Worm (Caenorhabditis elegans) whole organism, midembryonic: ENCODE data around the gene F55A11.1.

ENCODE experiments used
- T22C8.4 ChIP-seq: fragments of 200-800 bp; sonication (Bioruptor generic); IDR thresholded peaks from 2 replicates; pipeline ENCODE4 v1.3.6; 2022; ENCODE audit warnings: missing genetic modification characterization, missing compliant biosample characterization
- cog-1 ChIP-seq: sonication (generic microtip); optimal IDR thresholded peaks from 2 replicates; lab custom pipeline; 2016; ENCODE audit warnings: missing genetic modification characterization, missing compliant biosample characterization
- flt-1 ChIP-seq: fragments of 200-800 bp; sonication (Bioruptor generic); IDR thresholded peaks from 2 replicates; pipeline ENCODE4 v1.3.6; 2022; ENCODE audit warnings: missing genetic modification characterization, missing compliant biosample characterization
- klf-2 ChIP-seq: fragments of 200-800 bp; sonication (Bioruptor generic); conservative IDR thresholded peaks from 2 replicates; pipeline ENCODE4 v1.3.6; 2022; ENCODE audit warnings: missing genetic modification reagents, missing genetic modification characterization, missing compliant biosample characterization
- med-1 ChIP-seq: sonication (generic microtip); optimal IDR thresholded peaks from 2 replicates; lab custom pipeline; 2017; ENCODE audit warnings: missing genetic modification characterization, mild to moderate bottlenecking, missing compliant biosample characterization, antibody characterized with exemption, missing genetic modification reagents; ENCODE audit not compliant: insufficient read depth
- ref-1 ChIP-seq: fragments of 200-800 bp; sonication (Bioruptor generic); conservative IDR thresholded peaks from 2 replicates; pipeline ENCODE4 v1.3.6; 2022; ENCODE audit warnings: missing genetic modification reagents, missing genetic modification characterization, missing compliant biosample characterization
- tab-1 ChIP-seq: fragments of 200-800 bp; sonication (Bioruptor generic); IDR thresholded peaks from 2 replicates; pipeline ENCODE4 v1.3.6; 2022; ENCODE audit warnings: missing genetic modification characterization, missing compliant biosample characterization
- ztf-23 ChIP-seq: fragments of 200-800 bp; sonication (Bioruptor generic); IDR thresholded peaks from 2 replicates; pipeline ENCODE4 v1.3.6; 2022; ENCODE audit warnings: missing genetic modification reagents, missing genetic modification characterization, missing compliant biosample characterization
- ztf-29 ChIP-seq: fragments of 200-800 bp; sonication (Bioruptor generic); IDR thresholded peaks from 2 replicates; pipeline ENCODE4 v1.3.6; 2022; ENCODE audit warnings: missing genetic modification reagents, missing genetic modification characterization, missing compliant biosample characterization

F55A11.1 gene

ce11 chrV:11767028-11767427 lies 2.8 kb upstream of the F55A11.1 start, which contains the start of gene sel-11:
TSS of gene sel-11 (plus strand) at chrV:11767328.
- TF ChIP-seq ztf-23 (GFP tag; lab: Robert Waterston, UW), result no peak
- TF ChIP-seq flt-1 (GFP tag; lab: Robert Waterston, UW), result no peak
- TF ChIP-seq cog-1 (tag; lab: Kevin White, UChicago), result no peak
- TF ChIP-seq klf-2 (GFP tag; lab: Robert Waterston, UW), result no peak
- no peak for TF ChIP-seq tab-1 (GFP tag; lab: Robert Waterston, UW)
- no peak for TF ChIP-seq ref-1

- no peak for TF ChIP-seq T22C8.4 (GFP tag; lab: Robert Waterston, UW)
Observed at ce11 chrV:11762863-11763262, 1.3 kb downstream of the F55A11.1 start, which contains the start of gene T04F3.4. TSS of gene T04F3.4 (minus strand) at chrV:11763049.

- TF ChIP-seq ref-1, result no peak
- no peak for TF ChIP-seq med-1
- no peak for TF ChIP-seq T22C8.4 (GFP tag; lab: Robert Waterston, UW)
- no peak for TF ChIP-seq ztf-29
- no peak for TF ChIP-seq tab-1 (GFP tag; lab: Robert Waterston, UW)
- no peak for TF ChIP-seq ztf-23 (GFP tag; lab: Robert Waterston, UW)
- no peak for TF ChIP-seq flt-1 (GFP tag; lab: Robert Waterston, UW)
Observed at ce11 chrV:11760371-11760770, 3.8 kb downstream of the F55A11.1 start, which contains the start of gene T04F3.5. TSS of gene T04F3.5 (plus strand) at chrV:11760671.

ce11 chrV:11758635-11759034 lies 5.5 kb downstream of the F55A11.1 start, which contains the start of gene T04F3.3:
TSS of gene T04F3.3 (plus strand) at chrV:11758935.
- TF ChIP-seq T22C8.4 (GFP tag; lab: Robert Waterston, UW), result no peak
- no peak for TF ChIP-seq med-1
- TF ChIP-seq flt-1 (GFP tag; lab: Robert Waterston, UW), result no peak
- no peak for TF ChIP-seq ztf-29
- TF ChIP-seq ref-1, result no peak
- TF ChIP-seq cog-1 (tag; lab: Kevin White, UChicago), result no peak
- TF ChIP-seq klf-2 (GFP tag; lab: Robert Waterston, UW), result no peak
- no peak for TF ChIP-seq ztf-23 (GFP tag; lab: Robert Waterston, UW)
- TF ChIP-seq tab-1 (GFP tag; lab: Robert Waterston, UW), result no peak

ce11 chrV:11757358-11757757 lies 6.8 kb downstream of the F55A11.1 start, which contains the start of gene smoc-1:
TSS of gene smoc-1 (plus strand) at chrV:11757658.
- TF ChIP-seq T22C8.4 (GFP tag; lab: Robert Waterston, UW) (no peak), ztf-29 (no peak), flt-1 (GFP tag; lab: Robert Waterston, UW) (no peak), ref-1 (no peak), cog-1 (tag; lab: Kevin White, UChicago) (no peak), klf-2 (GFP tag; lab: Robert Waterston, UW) (no peak), med-1 (no peak), ztf-23 (GFP tag; lab: Robert Waterston, UW) (no peak), tab-1 (GFP tag; lab: Robert Waterston, UW) (no peak)

- TF ChIP-seq tab-1 (GFP tag; lab: Robert Waterston, UW) (no peak), flt-1 (GFP tag; lab: Robert Waterston, UW) (no peak), T22C8.4 (GFP tag; lab: Robert Waterston, UW) (no peak), ztf-23 (GFP tag; lab: Robert Waterston, UW) (no peak), ztf-29 (no peak), cog-1 (tag; lab: Kevin White, UChicago) (no peak), ref-1 (no peak), med-1 (no peak), klf-2 (GFP tag; lab: Robert Waterston, UW) (no peak)
Observed at ce11 chrV:11755848-11756247, 8.3 kb downstream of the F55A11.1 start.

- TF ChIP-seq flt-1 (GFP tag; lab: Robert Waterston, UW), result no peak
- TF ChIP-seq tab-1 (GFP tag; lab: Robert Waterston, UW), result no peak
- TF ChIP-seq ztf-29, result no peak
- TF ChIP-seq med-1, result no peak
- no peak for TF ChIP-seq T22C8.4 (GFP tag; lab: Robert Waterston, UW)
- TF ChIP-seq ztf-23 (GFP tag; lab: Robert Waterston, UW), result no peak
- no peak for TF ChIP-seq cog-1 (tag; lab: Kevin White, UChicago)
- no peak for TF ChIP-seq ref-1
- no peak for TF ChIP-seq klf-2 (GFP tag; lab: Robert Waterston, UW)
Observed at ce11 chrV:11751480-11751879, 12.7 kb downstream of the F55A11.1 start.

- TF ChIP-seq flt-1 (GFP tag; lab: Robert Waterston, UW) (no peak), ref-1 (no peak), tab-1 (GFP tag; lab: Robert Waterston, UW) (no peak), med-1 (no peak), ztf-23 (GFP tag; lab: Robert Waterston, UW) (no peak), cog-1 (tag; lab: Kevin White, UChicago) (no peak), klf-2 (GFP tag; lab: Robert Waterston, UW) (no peak), T22C8.4 (GFP tag; lab: Robert Waterston, UW) (no peak), ztf-29 (no peak)
Observed at ce11 chrV:11741078-11741477, 23.1 kb downstream of the F55A11.1 start.

ce11 chrV:11739820-11740219 lies 24.4 kb downstream of the F55A11.1 start, which contains the start of gene T04F3.1:
TSS of gene T04F3.1 (plus strand) at chrV:11740065.
- TF ChIP-seq flt-1 (GFP tag; lab: Robert Waterston, UW) (no peak), tab-1 (GFP tag; lab: Robert Waterston, UW) (no peak), ztf-23 (GFP tag; lab: Robert Waterston, UW) (no peak)

- TF ChIP-seq tab-1 (GFP tag; lab: Robert Waterston, UW), result no peak
- TF ChIP-seq T22C8.4 (GFP tag; lab: Robert Waterston, UW), result no peak
- TF ChIP-seq ref-1, result no peak
- no peak for TF ChIP-seq ztf-23 (GFP tag; lab: Robert Waterston, UW)
Observed at ce11 chrV:11737333-11737732, 26.9 kb downstream of the F55A11.1 start.

- no peak for TF ChIP-seq cog-1 (tag; lab: Kevin White, UChicago)
- TF ChIP-seq ref-1, result no peak
- no peak for TF ChIP-seq med-1
- no peak for TF ChIP-seq tab-1 (GFP tag; lab: Robert Waterston, UW)
- no peak for TF ChIP-seq ztf-23 (GFP tag; lab: Robert Waterston, UW)
- TF ChIP-seq klf-2 (GFP tag; lab: Robert Waterston, UW), result no peak
- TF ChIP-seq T22C8.4 (GFP tag; lab: Robert Waterston, UW), result no peak
- TF ChIP-seq flt-1 (GFP tag; lab: Robert Waterston, UW), result no peak
- TF ChIP-seq ztf-29, result no peak
Observed at ce11 chrV:11736896-11737295, 27.3 kb downstream of the F55A11.1 start, which contains the start of gene spe-42. TSS of gene spe-42 (minus strand) at chrV:11736996.
